Worm (Caenorhabditis elegans): Measurements from ENCODE around the gene sru-28.

DNA sequence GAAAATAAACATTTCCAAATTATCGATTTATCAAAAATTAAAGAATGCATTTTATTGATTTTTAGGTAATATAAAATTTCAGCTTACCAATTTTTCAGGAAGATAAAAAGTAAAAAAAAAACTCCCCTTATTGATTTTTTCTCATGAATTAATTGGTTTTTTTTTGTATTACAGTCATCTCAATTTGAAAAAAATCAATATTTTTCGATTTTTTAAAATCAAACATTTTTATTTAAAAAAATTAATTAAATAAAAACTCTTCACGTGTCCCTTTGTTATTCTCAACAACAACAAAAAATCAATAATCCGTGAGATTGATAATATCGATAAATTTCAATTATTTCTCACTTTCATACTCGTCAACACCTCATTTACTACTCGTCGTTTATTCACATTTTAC is 10.8 kb upstream of the sru-28 start, which contains the start of gene C38C3.3:
- TF ChIP-seq ceh-22 (tag; optimal IDR thresholded peaks at IDR 0.05) (no peak), ama-1 (optimal IDR thresholded peaks at IDR 0.05) (no peak)
